Worm (Caenorhabditis elegans): Measurements from ENCODE around the gene pas-2.

pas-2 gene

ce11 chrV:10776528-10777055, 6.4 kb downstream of the pas-2 start, which contains the start of gene D1054.5:
TSS of gene D1054.5 (minus strand) at chrV:10776578.
- TF ChIP-seq nfya-1 (tag; optimal IDR thresholded peaks at IDR 0.05) (no peak), elt-2 (tag; optimal IDR thresholded peaks at IDR 0.05) (peak; percentile 56)

ce11 chrV:10784011-10784410, 13.8 kb downstream of the pas-2 start, which contains the start of gene D1054.8:
TSS of gene D1054.8 (plus strand) at chrV:10784311.
- TF ChIP-seq fkh-10 (GFP tag; optimal IDR thresholded peaks at IDR 0.05) (no peak), ceh-45 (GFP tag; IDR thresholded peaks at IDR 0.05) (no peak), eyg-1 (tag; optimal IDR thresholded peaks at IDR 0.05) (no peak)

ce11 chrV:10790921-10791320, 20.8 kb downstream of the pas-2 start, which contains the start of gene D1054.9:
TSS of gene D1054.9 (minus strand) at chrV:10791057.
- TF ChIP-seq pros-1 (tag; optimal IDR thresholded peaks at IDR 0.05): no peak
- no peak for TF ChIP-seq ref-2 (tag; optimal IDR thresholded peaks at IDR 0.05)
- TF ChIP-seq T23F11.4 (GFP tag; optimal IDR thresholded peaks at IDR 0.05): no peak
- no peak for TF ChIP-seq elt-2 (tag; optimal IDR thresholded peaks at IDR 0.05)
- no peak for TF ChIP-seq pha-4 (tag; optimal IDR thresholded peaks at IDR 0.05)
- TF ChIP-seq ceh-2 (tag; optimal IDR thresholded peaks at IDR 0.05): no peak
- no peak for TF ChIP-seq hlh-13 (GFP tag; optimal IDR thresholded peaks at IDR 0.05)
- no peak for TF ChIP-seq F13H6.1 (tag; optimal IDR thresholded peaks at IDR 0.05)
- no peak for TF ChIP-seq ceh-30 (tag; optimal IDR thresholded peaks at IDR 0.05)
- TF ChIP-seq fax-1 (tag; optimal IDR thresholded peaks at IDR 0.05): no peak
- TF ChIP-seq pat-9 (tag; optimal IDR thresholded peaks at IDR 0.05): no peak
- no peak for TF ChIP-seq ceh-31 (tag; optimal IDR thresholded peaks at IDR 0.05)

ce11 chrV:10792775-10793174, 22.6 kb downstream of the pas-2 start, which contains the start of gene D1054.10:
TSS of gene D1054.10 (minus strand) at chrV:10792875.
- TF ChIP-seq ahr-1 (tag; optimal IDR thresholded peaks at IDR 0.05): no peak
- TF ChIP-seq dmd-4 (tag; optimal IDR thresholded peaks at IDR 0.05; ENCODE audit: borderline replicate concordance): no peak
- TF ChIP-seq ceh-31 (tag; optimal IDR thresholded peaks at IDR 0.05): no peak
- no peak for TF ChIP-seq C08G9.2 (tag; optimal IDR thresholded peaks at IDR 0.05)
- TF ChIP-seq nhr-11 (tag; optimal IDR thresholded peaks at IDR 0.05): no peak
- TF ChIP-seq ceh-24 (tag; optimal IDR thresholded peaks at IDR 0.05): no peak
- TF ChIP-seq pha-4 (tag; optimal IDR thresholded peaks at IDR 0.05): no peak
- TF ChIP-seq ref-2 (tag; optimal IDR thresholded peaks at IDR 0.05): no peak
- TF ChIP-seq ceh-22 (tag; optimal IDR thresholded peaks at IDR 0.05): no peak

DNA sequence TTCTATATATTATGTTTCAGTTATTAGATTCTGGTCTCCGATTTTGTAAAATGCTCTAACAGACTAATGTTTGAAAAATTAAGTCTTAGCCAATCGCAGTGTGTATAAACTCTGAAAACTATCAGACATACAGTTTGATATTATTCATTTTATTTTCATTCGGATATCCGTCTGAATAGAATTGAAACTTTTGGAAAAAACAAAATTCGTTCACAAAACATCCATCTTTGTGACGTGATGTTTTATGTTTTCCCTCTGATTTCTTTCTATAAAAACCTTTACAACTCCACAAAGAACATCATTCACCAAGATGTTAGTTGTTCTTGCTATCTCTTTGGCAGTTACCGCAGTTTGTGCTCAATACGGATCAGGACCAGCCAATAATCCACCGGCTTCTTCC, 23.3 kb downstream of the pas-2 start, which contains the start of gene ule-3:
Gene ule-3 (plus strand): TSS at position 301 of the 400 bp plus-strand sequence.
- TF ChIP-seq mec-3 (tag; optimal IDR thresholded peaks at IDR 0.05; ENCODE audit: borderline replicate concordance) (no peak), unc-55 (GFP tag; optimal IDR thresholded peaks at IDR 0.05) (no peak), ceh-19 (GFP tag; optimal IDR thresholded peaks at IDR 0.05) (no peak), dmd-4 (tag; optimal IDR thresholded peaks at IDR 0.05; ENCODE audit: borderline replicate concordance) (no peak), hlh-30 (tag; optimal IDR thresholded peaks at IDR 0.05; ENCODE audit: insufficient read depth) (no peak), hlh-15 (tag; optimal IDR thresholded peaks at IDR 0.05) (no peak), unc-86 (tag; optimal IDR thresholded peaks at IDR 0.05) (no peak), ceh-14 (tag; optimal IDR thresholded peaks at IDR 0.05) (no peak), ets-4 (tag; optimal IDR thresholded peaks at IDR 0.05) (no peak), pqm-1 (tag; optimal IDR thresholded peaks at IDR 0.05) (no peak), ceh-48 (tag; optimal IDR thresholded peaks at IDR 0.05) (no peak), zip-5 (tag; optimal IDR thresholded peaks at IDR 0.05) (no peak), eyg-1 (tag; optimal IDR thresholded peaks at IDR 0.05) (no peak)
